Worm (Caenorhabditis elegans): Measurements from ENCODE around the gene F46C5.9.

Gene F46C5.9

DNA sequence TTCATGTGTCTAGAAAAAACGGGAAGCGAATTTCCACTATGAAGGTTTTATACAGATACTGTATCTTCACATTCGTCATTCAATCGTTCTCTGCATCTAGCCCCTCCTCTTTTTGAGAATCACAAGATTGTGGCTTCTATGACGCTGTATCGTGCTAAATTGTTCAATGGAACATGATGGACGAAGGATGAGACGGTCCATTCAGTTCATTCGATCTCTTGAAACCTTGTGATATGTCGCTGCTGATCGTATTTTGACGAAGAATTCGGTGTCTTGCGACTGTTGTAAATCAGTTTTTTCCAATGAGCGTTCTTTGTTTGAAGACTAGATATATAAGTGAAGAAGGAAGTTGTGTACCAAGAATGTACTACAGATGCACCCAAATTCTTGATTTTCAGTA, 3.1 kb upstream of the F46C5.9 start:
- TF ChIP-seq somi-1 (GFP tag; optimal IDR thresholded peaks at IDR 0.05) (peak; percentile 66), F37B4.10 (GFP tag; IDR thresholded peaks at IDR 0.05) (no peak), lsy-27 (tag; optimal IDR thresholded peaks at IDR 0.05; ENCODE audit: borderline replicate concordance, insufficient read depth) (no peak), athp-1 (tag; optimal IDR thresholded peaks at IDR 0.05) (no peak), lin-40 (tag; optimal IDR thresholded peaks at IDR 0.05) (peak; percentile 5)

- TF ChIP-seq tlf-1 (GFP tag; optimal IDR thresholded peaks at IDR 0.05), result no peak
- no peak for TF ChIP-seq F55B11.4 (tag; optimal IDR thresholded peaks at IDR 0.05; ENCODE audit: borderline replicate concordance, insufficient read depth)
- no peak for TF ChIP-seq cebp-1 (GFP tag; IDR thresholded peaks at IDR 0.05)
- TF ChIP-seq cebp-1 (tag; optimal IDR thresholded peaks at IDR 0.05), result no peak
- TF ChIP-seq Y56A3A.18 (GFP tag; IDR thresholded peaks at IDR 0.05), result no peak
- 0 out of 2 replicates have a peak, but pooled peaks have one; percentile 39 for TF ChIP-seq ekl-4 (GFP tag; IDR thresholded peaks at IDR 0.05)
- no peak for TF ChIP-seq F10E7.11 (tag; optimal IDR thresholded peaks at IDR 0.05)
- no peak for TF ChIP-seq rcor-1 (GFP tag; IDR thresholded peaks at IDR 0.05)
- peak; percentile 31; the same call in 1 of the 2 replicates for TF ChIP-seq B0336.3 (GFP tag; IDR thresholded peaks at IDR 0.05)
- TF ChIP-seq ama-1 (optimal IDR thresholded peaks at IDR 0.05), result no peak
- TF ChIP-seq ama-1 (GFP tag; optimal IDR thresholded peaks at IDR 0.05), result no peak
Observed at ce11 chrII:8812346-8812745, 1.8 kb upstream of the F46C5.9 start.

- no peak for TF ChIP-seq F55B11.4 (tag; optimal IDR thresholded peaks at IDR 0.05; ENCODE audit: borderline replicate concordance, insufficient read depth)
- TF ChIP-seq ama-1 (optimal IDR thresholded peaks at IDR 0.05), result peak; percentile 72
- TF ChIP-seq ama-1 (GFP tag; optimal IDR thresholded peaks at IDR 0.05), result no peak
- TF ChIP-seq let-607 (tag; optimal IDR thresholded peaks at IDR 0.05), result no peak
Observed at ce11 chrII:8811825-8812224, 1.3 kb upstream of the F46C5.9 start.

DNA sequence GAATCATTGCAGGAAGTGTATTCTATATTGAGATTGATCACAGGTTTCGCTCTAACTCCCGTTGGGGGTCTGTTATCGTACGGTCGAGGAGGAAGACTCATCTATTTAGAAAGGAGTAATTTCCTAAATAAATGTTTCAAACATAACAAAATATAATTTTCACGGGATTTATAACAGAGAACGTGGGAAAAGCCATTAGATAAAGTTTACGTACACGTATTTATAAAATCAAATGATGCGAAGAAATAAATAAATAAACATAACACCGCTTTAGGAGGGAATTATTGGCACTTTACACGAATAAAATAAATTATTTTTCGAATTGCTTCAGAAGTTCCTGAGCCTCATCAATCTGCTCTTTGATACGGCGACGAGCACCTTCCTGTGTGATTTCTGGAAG, 2.0 kb downstream of the F46C5.9 start, which contains the start of gene F07H5.10:
F07H5.10 (minus strand) TSS at position 101 of the 400 bp plus-strand sequence.
- TF ChIP-seq ceh-27 (GFP tag; optimal IDR thresholded peaks at IDR 0.05), result no peak
- no peak for TF ChIP-seq ceh-100 (GFP tag; IDR thresholded peaks at IDR 0.05)
- TF ChIP-seq rec-8 (tag; optimal IDR thresholded peaks at IDR 0.05), result no peak

DNA sequence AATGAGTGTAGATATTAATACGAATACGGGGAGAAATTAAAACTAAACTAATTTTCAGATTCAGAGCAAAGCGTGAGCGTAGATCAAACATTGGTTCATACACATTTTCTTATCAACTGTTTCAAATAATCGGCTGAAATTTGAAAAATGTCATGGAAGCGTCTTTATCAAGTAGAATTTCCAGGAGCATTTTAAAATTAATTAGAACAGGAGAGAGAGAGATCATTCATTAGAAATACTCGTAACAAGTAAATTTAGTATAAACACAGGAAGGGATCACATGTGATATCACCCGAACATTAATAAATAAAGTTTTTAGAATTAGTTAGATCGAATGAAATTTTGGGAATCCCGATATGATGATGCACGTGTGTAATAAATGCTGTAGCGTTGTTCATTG, 3.6 kb downstream of the F46C5.9 start, which contains the start of gene pho-13:
pho-13 (minus strand) TSS at position 101 of the 400 bp plus-strand sequence.
- TF ChIP-seq ztf-28 (GFP tag; IDR thresholded peaks at IDR 0.05) (no peak), snpc-3.4 (tag; optimal IDR thresholded peaks at IDR 0.05) (no peak), nhr-80 (tag; optimal IDR thresholded peaks at IDR 0.05) (peak; percentile 46), Y95B8A.8 (GFP tag; IDR thresholded peaks at IDR 0.05) (no peak), ceh-40 (GFP tag; IDR thresholded peaks at IDR 0.05) (no peak), pha-4 (tag; optimal IDR thresholded peaks at IDR 0.05) (no peak), hlh-26 (GFP tag; conservative IDR thresholded peaks at IDR 0.05) (no peak), egrh-3 (GFP tag; IDR thresholded peaks at IDR 0.05) (no peak), ztf-22 (GFP tag; optimal IDR thresholded peaks at IDR 0.05) (no peak)

DNA sequence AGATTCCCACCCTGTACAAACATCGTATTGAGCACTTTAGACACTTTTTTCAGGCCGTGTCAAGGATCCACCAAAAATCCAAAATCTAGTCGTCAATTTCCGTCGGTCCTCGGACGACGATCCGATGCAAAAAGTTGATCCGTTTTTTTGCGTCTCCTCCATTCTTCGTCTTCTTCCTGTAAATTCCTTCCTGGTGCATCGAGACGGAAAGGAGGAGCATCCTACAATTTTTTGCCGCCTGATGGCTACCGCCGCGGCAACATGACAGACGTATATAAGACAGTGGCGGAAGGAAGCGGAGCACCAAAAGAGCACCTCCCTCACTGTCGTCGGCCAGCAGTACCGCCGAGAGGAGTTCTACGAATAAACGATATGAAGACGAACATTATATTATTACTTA, 9.7 kb downstream of the F46C5.9 start, which contains the start of gene appg-2:
appg-2 (plus strand) TSS at position 301 of the 400 bp plus-strand sequence.
- TF ChIP-seq him-1 (tag; optimal IDR thresholded peaks at IDR 0.05) (no peak), zfh-2 (GFP tag; conservative IDR thresholded peaks at IDR 0.05) (0 out of 2 replicates have a peak, but pooled peaks have one; percentile 17), F49E8.2 (tag; optimal IDR thresholded peaks at IDR 0.05; ENCODE audit: insufficient read depth) (no peak)
